Fruit fly (Drosophila melanogaster) whole organism, embryonic: ENCODE results near the gene CG2617.

ENCODE experiments used
- Atf-2 ChIP-seq: fragments of 200-800 bp; sonication (Bioruptor generic); optimal IDR thresholded peaks from 2 replicates; lab custom pipeline; 2016; ENCODE audit warnings: missing biosample characterization, missing genetic modification characterization
- Blimp-1 ChIP-seq: fragments of 200-800 bp; sonication (Bioruptor generic); optimal IDR thresholded peaks from 3 replicates; lab custom pipeline; 2018; ENCODE audit warnings: missing biosample characterization, missing genetic modification characterization, mild to moderate bottlenecking, moderate library complexity, missing genetic modification reagents
- BtbVII ChIP-seq: fragments of 200-800 bp; sonication (Bioruptor generic); optimal IDR thresholded peaks from 3 replicates; lab custom pipeline; 2017; ENCODE audit warnings: missing biosample characterization, mild to moderate bottlenecking, missing genetic modification characterization
- CG1024 ChIP-seq: fragments of 200-800 bp; sonication (Bioruptor generic); IDR thresholded peaks from 2 replicates; pipeline ENCODE4 v1.3.6; 2022; ENCODE audit warnings: missing biosample characterization, missing genetic modification characterization
- CG17186 ChIP-seq: fragments of 200-800 bp; sonication (Bioruptor generic); optimal IDR thresholded peaks from 3 replicates; lab custom pipeline; 2017; ENCODE audit warnings: missing biosample characterization, missing genetic modification reagents, missing genetic modification characterization
- CG17328 ChIP-seq: fragments of 200-800 bp; sonication (Bioruptor generic); IDR thresholded peaks from 2 replicates; pipeline ENCODE4 v1.3.6; 2022; ENCODE audit warnings: missing biosample characterization, missing genetic modification characterization
- CG1792 ChIP-seq: fragments of 200-800 bp; sonication (Bioruptor generic); optimal IDR thresholded peaks from 2 replicates; lab custom pipeline; 2016; ENCODE audit warnings: missing biosample characterization, missing genetic modification characterization
- CG18262 ChIP-seq: fragments of 200-800 bp; optimal IDR thresholded peaks from 3 replicates; lab custom pipeline; 2019; ENCODE audit warnings: missing biosample characterization, mild to moderate bottlenecking, missing genetic modification characterization, moderate library complexity
- CG31365 ChIP-seq: fragments of 200-800 bp; sonication (Bioruptor generic); optimal IDR thresholded peaks from 2 replicates; lab custom pipeline; 2018; ENCODE audit warnings: missing biosample characterization, mild to moderate bottlenecking, missing genetic modification characterization
- CG31388 ChIP-seq: fragments of 200-800 bp; sonication (Bioruptor generic); optimal IDR thresholded peaks from 2 replicates; lab custom pipeline; 2016; ENCODE audit warnings: missing biosample characterization, missing genetic modification characterization
- CG31441 ChIP-seq: fragments of 200-800 bp; sonication (Bioruptor generic); IDR thresholded peaks from 2 replicates; pipeline ENCODE4 v1.3.6; 2022; ENCODE audit warnings: missing biosample characterization, missing genetic modification characterization
- CG34376 ChIP-seq: fragments of 200-800 bp; sonication (Bioruptor generic); optimal IDR thresholded peaks from 2 replicates; lab custom pipeline; 2018; ENCODE audit warnings: missing biosample characterization, mild to moderate bottlenecking, missing genetic modification characterization
- CG3726 ChIP-seq: fragments of 200-800 bp; sonication (Bioruptor generic); IDR thresholded peaks from 3 replicates; pipeline ENCODE4, ENCODE4 v1.3.6; 2022; ENCODE audit warnings: missing biosample characterization, missing genetic modification characterization
- CG5953 ChIP-seq: fragments of 200-800 bp; sonication (Bioruptor generic); IDR thresholded peaks from 2 replicates; pipeline ENCODE4 v1.3.6; 2022; ENCODE audit warnings: missing biosample characterization, missing genetic modification characterization
- CG6654 ChIP-seq: fragments of 200-800 bp; sonication (Bioruptor generic); optimal IDR thresholded peaks from 2 replicates; lab custom pipeline; 2017; ENCODE audit warnings: missing biosample characterization, mild to moderate bottlenecking, missing genetic modification characterization
- CG6765 ChIP-seq: fragments of 200-800 bp; sonication (Bioruptor generic); optimal IDR thresholded peaks from 3 replicates; lab custom pipeline; 2017; ENCODE audit warnings: missing biosample characterization, mild to moderate bottlenecking, missing genetic modification characterization
- CG8388 ChIP-seq: fragments of 200-800 bp; sonication (Bioruptor generic); optimal IDR thresholded peaks from 2 replicates; lab custom pipeline; 2019; ENCODE audit warnings: missing biosample characterization, mild to moderate bottlenecking, missing genetic modification characterization, moderate library complexity
- CG9727 ChIP-seq: fragments of 200-800 bp; sonication (Bioruptor generic); optimal IDR thresholded peaks from 3 replicates; lab custom pipeline; 2017; ENCODE audit warnings: missing biosample characterization, mild to moderate bottlenecking, missing genetic modification characterization
- D ChIP-seq, 2 experiments: fragments of 200-800 bp in 1 of 2; fragments of >200 bp in 1 of 2; sonication (Bioruptor generic) in 1 of 2; optimal IDR thresholded peaks; 2 replicates in 1 of 2; 3 replicates in 1 of 2; lab custom pipeline; 2017; ENCODE audit warnings: mild to moderate bottlenecking in 1 of 2, missing biosample characterization in 1 of 2, missing genetic modification characterization in 1 of 2, missing genetic modification reagents in 1 of 2
- Dbx ChIP-seq: fragments of 200-800 bp; sonication (Bioruptor generic); IDR thresholded peaks from 3 replicates; pipeline ENCODE4 v1.3.6; 2022; ENCODE audit warnings: missing biosample characterization, missing genetic modification characterization
- Fer3 ChIP-seq: fragments of 200-800 bp; sonication (Bioruptor generic); optimal IDR thresholded peaks from 2 replicates; lab custom pipeline; 2018; ENCODE audit warnings: missing biosample characterization, mild to moderate bottlenecking, missing genetic modification characterization, moderate library complexity
- Hr3 ChIP-seq: fragments of 200-800 bp; sonication (Bioruptor generic); optimal IDR thresholded peaks from 3 replicates; lab custom pipeline; 2016; ENCODE audit warnings: missing biosample characterization, missing genetic modification characterization
- Mes4 ChIP-seq: fragments of 200-800 bp; sonication (Bioruptor generic); optimal IDR thresholded peaks from 2 replicates; lab custom pipeline; 2016; ENCODE audit warnings: missing biosample characterization, missing genetic modification characterization
- NC2β ChIP-seq: fragments of 200-800 bp; sonication (Bioruptor generic); optimal IDR thresholded peaks from 2 replicates; lab custom pipeline; 2016; ENCODE audit warnings: missing biosample characterization, missing genetic modification characterization
- Oaz ChIP-seq: fragments of 200-800 bp; sonication (Bioruptor generic); IDR thresholded peaks from 2 replicates; pipeline ENCODE4 v1.3.6; 2022; ENCODE audit warnings: missing biosample characterization, missing genetic modification characterization
- PHDP ChIP-seq: fragments of 200-800 bp; sonication (Bioruptor generic); optimal IDR thresholded peaks from 3 replicates; lab custom pipeline; 2018; ENCODE audit warnings: missing biosample characterization, mild to moderate bottlenecking, missing genetic modification characterization, moderate library complexity
- ab ChIP-seq: fragments of 200-800 bp; sonication (Bioruptor generic); optimal IDR thresholded peaks from 2 replicates; lab custom pipeline; 2016; ENCODE audit warnings: missing biosample characterization, missing genetic modification characterization
- al ChIP-seq: fragments of 200-800 bp; sonication (Bioruptor generic); IDR thresholded peaks from 2 replicates; pipeline ENCODE4 v1.3.6; 2022; ENCODE audit warnings: missing biosample characterization, missing genetic modification characterization
- cad ChIP-seq: fragments of >200 bp; optimal IDR thresholded peaks from 2 replicates; lab custom pipeline; 2017; ENCODE audit warnings: missing biosample characterization, missing genetic modification characterization
- chm ChIP-seq: fragments of 200-800 bp; sonication (Bioruptor generic); IDR thresholded peaks from 2 replicates; pipeline ENCODE4 v1.3.6; 2022; ENCODE audit warnings: missing biosample characterization, missing genetic modification characterization
- crc ChIP-seq: fragments of 200-800 bp; sonication (Bioruptor generic); optimal IDR thresholded peaks from 2 replicates; lab custom pipeline; 2016; ENCODE audit warnings: missing biosample characterization, missing genetic modification characterization
- disco-r ChIP-seq: fragments of 200-800 bp; sonication (Bioruptor generic); optimal IDR thresholded peaks from 2 replicates; lab custom pipeline; 2016; ENCODE audit warnings: missing biosample characterization, missing genetic modification characterization
- eyg ChIP-seq: fragments of 200-800 bp; sonication (Bioruptor generic); optimal IDR thresholded peaks from 3 replicates; lab custom pipeline; 2016; ENCODE audit warnings: missing biosample characterization, missing genetic modification characterization
- gro ChIP-seq: fragments of 200-800 bp; sonication (Bioruptor generic); optimal IDR thresholded peaks from 2 replicates; lab custom pipeline; 2016; ENCODE audit warnings: missing biosample characterization, missing genetic modification characterization
- h ChIP-seq: fragments of >200 bp; optimal IDR thresholded peaks from 2 replicates; lab custom pipeline; 2017
- hbn ChIP-seq: fragments of 200-800 bp; sonication (Bioruptor generic); IDR thresholded peaks from 2 replicates; pipeline ENCODE4 v1.3.6; 2022; ENCODE audit warnings: missing biosample characterization, missing genetic modification characterization; ENCODE audit not compliant: partially characterized antibody
- jumu ChIP-seq: fragments of 200-800 bp; sonication (Bioruptor generic); optimal IDR thresholded peaks from 3 replicates; lab custom pipeline; 2016; ENCODE audit warnings: missing biosample characterization, missing genetic modification characterization
- kah ChIP-seq: fragments of 200-800 bp; sonication (Bioruptor generic); optimal IDR thresholded peaks from 2 replicates; lab custom pipeline; 2018; ENCODE audit warnings: missing biosample characterization, mild to moderate bottlenecking, missing genetic modification characterization
- mirr ChIP-seq: fragments of 200-800 bp; sonication (Bioruptor generic); optimal IDR thresholded peaks from 3 replicates; lab custom pipeline; 2018; ENCODE audit warnings: missing biosample characterization, mild to moderate bottlenecking, missing genetic modification characterization
- phol ChIP-seq: fragments of 200-800 bp; sonication (Bioruptor generic); optimal IDR thresholded peaks from 3 replicates; lab custom pipeline; 2018; ENCODE audit warnings: missing biosample characterization, mild to moderate bottlenecking, missing genetic modification characterization, moderate library complexity
- row ChIP-seq: fragments of 200-800 bp; sonication (Bioruptor generic); IDR thresholded peaks from 3 replicates; pipeline ENCODE4 v1.3.6; 2022; ENCODE audit warnings: missing biosample characterization, missing genetic modification characterization
- run ChIP-seq: fragments of 200-800 bp; sonication (Bioruptor generic); optimal IDR thresholded peaks from 3 replicates; lab custom pipeline; 2018; ENCODE audit warnings: missing biosample characterization, mild to moderate bottlenecking, missing genetic modification characterization
- sens ChIP-seq: fragments of 200-800 bp; sonication (Bioruptor generic); peaks from one replicate; lab custom pipeline; 2016; ENCODE audit warnings: missing biosample characterization, missing genetic modification characterization
- sug ChIP-seq: fragments of 200-800 bp; optimal IDR thresholded peaks from 2 replicates; lab custom pipeline; 2019; ENCODE audit warnings: missing biosample characterization, mild to moderate bottlenecking, missing genetic modification characterization, moderate library complexity
- wdn ChIP-seq: fragments of 200-800 bp; sonication (Bioruptor generic); IDR thresholded peaks from 2 replicates; pipeline ENCODE4 v1.3.6; 2022; ENCODE audit warnings: missing biosample characterization, missing genetic modification characterization
- zf30C ChIP-seq: fragments of 200-800 bp; sonication (Bioruptor generic); optimal IDR thresholded peaks from 3 replicates; lab custom pipeline; 2018; ENCODE audit warnings: missing biosample characterization, mild to moderate bottlenecking, missing genetic modification characterization
- zfh2 ChIP-seq: fragments of 200-800 bp; sonication (Bioruptor generic); optimal IDR thresholded peaks from 2 replicates; lab custom pipeline; 2016; ENCODE audit warnings: missing biosample characterization, missing genetic modification characterization

Gene CG2617

dm6 chr2L:20700534-20701239 is 18.5 kb downstream of the CG2617 start (continued):
- no peak for TF ChIP-seq CG1024 (GFP tag; lab: Robert Waterston, UW)
- TF ChIP-seq CG6765 (GFP tag; lab: Kevin White, UChicago): no peak
- TF ChIP-seq CG17328: peak; percentile 11; the same call in 1 of the 2 replicates
- TF ChIP-seq h (lab: Kevin White, UChicago): no peak
- no peak for TF ChIP-seq sug (tag; lab: Kevin White, UChicago)
- TF ChIP-seq eyg (GFP tag; lab: Kevin White, UChicago): no peak
- TF ChIP-seq CG34376 (GFP tag; lab: Kevin White, UChicago): no peak
- TF ChIP-seq CG1792 (GFP tag; lab: Kevin White, UChicago): no peak
- TF ChIP-seq CG9727 (GFP tag; lab: Kevin White, UChicago): no peak
- TF ChIP-seq cad (GFP tag; lab: Kevin White, UChicago): no peak
- no peak for TF ChIP-seq jumu
- no peak for TF ChIP-seq Dbx (GFP tag; lab: Robert Waterston, UW)
- no peak for TF ChIP-seq CG6654 (GFP tag; lab: Kevin White, UChicago)
- no peak for TF ChIP-seq zfh2
- no peak for TF ChIP-seq CG8388 (GFP tag; lab: Kevin White, UChicago)
- TF ChIP-seq CG5953 (GFP tag; lab: Robert Waterston, UW): no peak
- TF ChIP-seq BtbVII (GFP tag; lab: Kevin White, UChicago): no peak
- TF ChIP-seq CG3726 (GFP tag; lab: Robert Waterston, UW): no peak
- no peak for TF ChIP-seq CG18262
- no peak for TF ChIP-seq PHDP (tag; lab: Kevin White, UChicago)
- peak; percentile 24; the same call in 1 of the 2 replicates for TF ChIP-seq al (GFP tag; lab: Robert Waterston, UW)
- peak; percentile 56; the same call in 2 of the 3 replicates for TF ChIP-seq row
- TF ChIP-seq NC2β (GFP tag; lab: Kevin White, UChicago): no peak
- TF ChIP-seq Blimp-1 (GFP tag; lab: Kevin White, UChicago): peak; percentile 89
- no peak for TF ChIP-seq hbn (GFP tag; lab: Robert Waterston, UW)
- no peak for TF ChIP-seq run (tag; lab: Kevin White, UChicago)
- TF ChIP-seq zf30C: no peak
- TF ChIP-seq Atf-2 (GFP tag; lab: Kevin White, UChicago): no peak
- TF ChIP-seq gro (GFP tag; lab: Kevin White, UChicago): no peak
- TF ChIP-seq wdn: no peak
- no peak for TF ChIP-seq chm (GFP tag; lab: Robert Waterston, UW)
- no peak for TF ChIP-seq Fer3 (tag; lab: Kevin White, UChicago)
- TF ChIP-seq mirr (GFP tag; lab: Kevin White, UChicago): no peak
- TF ChIP-seq CG17186 (GFP tag; lab: Kevin White, UChicago): no peak
- peak; percentile 24 for TF ChIP-seq sens (GFP tag; lab: Kevin White, UChicago)
- no peak for TF ChIP-seq kah (GFP tag; lab: Kevin White, UChicago)
- TF ChIP-seq phol (tag; lab: Kevin White, UChicago): no peak
- no peak for TF ChIP-seq crc
- TF ChIP-seq Mes4: no peak
- TF ChIP-seq Oaz (GFP tag; lab: Robert Waterston, UW): no peak
- TF ChIP-seq CG31365 (tag; lab: Kevin White, UChicago): no peak
- TF ChIP-seq Hr3: no peak
- no peak for TF ChIP-seq disco-r (GFP tag; lab: Kevin White, UChicago)
- TF ChIP-seq D (optimal IDR thresholded peaks at IDR 0.05; lab: Kevin White, UChicago): no peak
- no peak for TF ChIP-seq D (GFP tag; optimal IDR thresholded peaks at IDR 0.05; lab: Kevin White, UChicago)
- peak; percentile 37; the same call in 1 of the 2 replicates for TF ChIP-seq CG31441 (GFP tag; lab: Robert Waterston, UW)
- TF ChIP-seq ab (GFP tag; lab: Kevin White, UChicago): no peak
- TF ChIP-seq CG31388 (GFP tag; lab: Kevin White, UChicago): no peak
